Fruit fly (Drosophila melanogaster) whole organism, embryonic: ENCODE measurements around the gene TpnC25D.

Experiments used
- C15 ChIP-seq: fragments of 200-800 bp; sonication (Bioruptor generic); IDR thresholded peaks from 3 replicates; pipeline ENCODE4 v1.3.6; 2022; ENCODE audit warnings: missing biosample characterization, missing genetic modification characterization
- CG1602 ChIP-seq: fragments of 200-800 bp; sonication (Bioruptor generic); optimal IDR thresholded peaks from 3 replicates; lab custom pipeline; 2016; ENCODE audit warnings: missing biosample characterization, missing genetic modification characterization
- CG6854 ChIP-seq: fragments of 200-800 bp; sonication (Bioruptor generic); optimal IDR thresholded peaks from 3 replicates; lab custom pipeline; 2017; ENCODE audit warnings: missing biosample characterization, mild to moderate bottlenecking, missing genetic modification characterization
- Rx ChIP-seq: fragments of 200-800 bp; sonication (Bioruptor generic); IDR thresholded peaks from 2 replicates; pipeline ENCODE4 v1.3.6; 2022; ENCODE audit warnings: missing biosample characterization, missing genetic modification characterization

DNA sequence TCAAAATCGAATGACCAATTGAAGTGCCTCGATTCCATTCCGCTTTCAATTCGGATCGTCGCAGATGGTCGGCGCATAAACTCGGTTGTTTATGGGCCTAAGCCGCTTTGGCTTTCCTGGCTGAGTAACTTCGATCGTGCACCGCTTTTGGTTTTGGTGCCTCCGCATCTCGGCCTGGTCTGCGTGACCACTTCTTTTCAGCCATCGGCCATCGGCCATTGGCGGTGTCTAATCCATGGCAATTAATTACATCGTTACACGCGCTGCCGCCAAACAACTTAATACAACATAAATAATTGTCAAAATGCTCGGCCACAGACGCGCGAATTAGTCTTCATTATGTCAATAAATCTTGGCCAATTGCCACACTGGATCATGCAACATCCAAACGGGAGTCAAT lies 43.8 kb downstream of the TpnC25D start:
- TF ChIP-seq Rx (GFP tag; lab: Robert Waterston, UW) = no peak
- no peak for TF ChIP-seq CG1602
- no peak for TF ChIP-seq C15 (GFP tag; lab: Robert Waterston, UW)
- TF ChIP-seq CG6854 (GFP tag; lab: Kevin White, UChicago) = no peak
